Worm (Caenorhabditis elegans) whole organism, L2 larva: ENCODE data around the gene F09C8.2.

Experiments used
- C34F6.9 ChIP-seq: fragments of 150-350 bp; optimal IDR thresholded peaks from 2 replicates; lab custom pipeline; 2014; ENCODE audit warnings: missing biosample characterization, missing genetic modification characterization
- F13H6.1 ChIP-seq: sonication (generic microtip); optimal IDR thresholded peaks from 2 replicates; lab custom pipeline; 2016; ENCODE audit warnings: missing genetic modification characterization, missing compliant biosample characterization
- Y55F3AM.14 ChIP-seq: fragments of 200-800 bp; sonication (Bioruptor generic); optimal IDR thresholded peaks from 2 replicates; lab custom pipeline; 2018; ENCODE audit warnings: mild to moderate bottlenecking, missing genetic modification characterization, missing compliant biosample characterization
- alr-1 ChIP-seq: fragments of 150-350 bp; optimal IDR thresholded peaks from 2 replicates; lab custom pipeline; 2014; ENCODE audit warnings: missing biosample characterization, missing genetic modification characterization
- ama-1 ChIP-seq: fragments of 150-350 bp; optimal IDR thresholded peaks from 2 replicates; lab custom pipeline; 2018; ENCODE audit warnings: inconsistent platforms
- blmp-1 ChIP-seq: sonication (generic microtip); optimal IDR thresholded peaks from 2 replicates; lab custom pipeline; 2017; ENCODE audit warnings: missing genetic modification characterization, mild to moderate bottlenecking, missing compliant biosample characterization, antibody characterized with exemption, moderate library complexity; ENCODE audit not compliant: insufficient read depth
- ceh-16 ChIP-seq: fragments of 150-350 bp; optimal IDR thresholded peaks from 2 replicates; lab custom pipeline; 2014; ENCODE audit warnings: missing biosample characterization, missing genetic modification characterization
- ceh-82 ChIP-seq: fragments of 150-350 bp; optimal IDR thresholded peaks from 2 replicates; lab custom pipeline; 2014; ENCODE audit warnings: missing biosample characterization, missing genetic modification characterization
- crh-2 ChIP-seq: sonication (generic microtip); optimal IDR thresholded peaks from 2 replicates; lab custom pipeline; 2017; ENCODE audit warnings: missing biosample characterization, missing genetic modification characterization
- dmd-4 ChIP-seq: sonication (generic microtip); optimal IDR thresholded peaks from 2 replicates; lab custom pipeline; 2017; ENCODE audit warnings: missing biosample characterization, missing genetic modification characterization
- egl-27 ChIP-seq: sonication (generic microtip); optimal IDR thresholded peaks from 3 replicates; lab custom pipeline; 2017; ENCODE audit warnings: missing biosample characterization, missing genetic modification reagents, missing genetic modification characterization
- elt-1 ChIP-seq: fragments of 150-350 bp; optimal IDR thresholded peaks from 2 replicates; lab custom pipeline; 2014; ENCODE audit warnings: missing biosample characterization, missing genetic modification characterization
- lin-11 ChIP-seq: fragments of 150-350 bp; sonication (generic microtip); optimal IDR thresholded peaks from 2 replicates; lab custom pipeline; 2014; ENCODE audit warnings: missing biosample characterization, missing genetic modification characterization, inconsistent platforms, mixed read lengths
- lin-13 ChIP-seq: fragments of 150-350 bp; optimal IDR thresholded peaks from 2 replicates; lab custom pipeline; 2014; ENCODE audit warnings: missing biosample characterization, missing genetic modification reagents, missing genetic modification characterization
- lin-39 ChIP-seq: fragments of 150-350 bp; optimal IDR thresholded peaks from 2 replicates; lab custom pipeline; 2014; ENCODE audit warnings: missing biosample characterization, missing genetic modification reagents, missing genetic modification characterization
- lsy-2 ChIP-seq, 2 experiments: fragments of 150-350 bp in 1 of 2; sonication (generic microtip) in 1 of 2; optimal IDR thresholded peaks; 2 replicates each; lab custom pipeline; 2014 to 2017; ENCODE audit warnings: missing biosample characterization in 2 of 2, missing genetic modification characterization in 2 of 2
- mab-5 ChIP-seq: fragments of 150-350 bp; optimal IDR thresholded peaks from 2 replicates; lab custom pipeline; 2014; ENCODE audit warnings: missing biosample characterization, missing genetic modification characterization
- nhr-10 ChIP-seq: sonication (generic microtip); optimal IDR thresholded peaks from 2 replicates; lab custom pipeline; 2017; ENCODE audit warnings: missing biosample characterization, missing genetic modification characterization
- nhr-129 ChIP-seq: fragments of 150-350 bp; optimal IDR thresholded peaks from 2 replicates; lab custom pipeline; 2014; ENCODE audit warnings: missing biosample characterization, missing genetic modification characterization
- nhr-25 ChIP-seq: fragments of 150-350 bp; sonication (generic microtip); optimal IDR thresholded peaks from 3 replicates; lab custom pipeline; 2014; ENCODE audit warnings: missing biosample characterization, missing genetic modification characterization
- nhr-6 ChIP-seq: fragments of 150-350 bp; optimal IDR thresholded peaks from 2 replicates; lab custom pipeline; 2014; ENCODE audit warnings: missing biosample characterization, missing genetic modification characterization
- nhr-77 ChIP-seq: fragments of 150-350 bp; optimal IDR thresholded peaks from 2 replicates; lab custom pipeline; 2014; ENCODE audit warnings: missing biosample characterization, missing genetic modification characterization
- peb-1 ChIP-seq: fragments of 150-350 bp; optimal IDR thresholded peaks from 2 replicates; lab custom pipeline; 2014; ENCODE audit warnings: missing biosample characterization, missing genetic modification characterization
- skn-1 ChIP-seq: sonication (generic microtip); optimal IDR thresholded peaks from 2 replicates; lab custom pipeline; 2017; ENCODE audit warnings: missing biosample characterization, missing genetic modification characterization
- snpc-4 ChIP-seq: fragments of 150-350 bp; optimal IDR thresholded peaks from 2 replicates; lab custom pipeline; 2014; ENCODE audit warnings: missing biosample characterization, missing genetic modification characterization
- unc-39 ChIP-seq: fragments of 150-350 bp; optimal IDR thresholded peaks from 2 replicates; lab custom pipeline; 2014; ENCODE audit warnings: missing biosample characterization, missing genetic modification characterization
- unc-55 ChIP-seq: fragments of 150-350 bp; sonication (generic microtip); optimal IDR thresholded peaks from 3 replicates; lab custom pipeline; 2014; ENCODE audit warnings: missing biosample characterization, missing genetic modification reagents, missing genetic modification characterization
- zag-1 ChIP-seq: fragments of 150-350 bp; optimal IDR thresholded peaks from 2 replicates; lab custom pipeline; 2014; ENCODE audit warnings: missing biosample characterization, missing genetic modification characterization
- ztf-1 ChIP-seq: fragments of 200-800 bp; sonication (Bioruptor generic); conservative IDR thresholded peaks from 2 replicates; pipeline ENCODE4 v1.3.6; 2022; ENCODE audit warnings: missing genetic modification characterization, missing compliant biosample characterization
- ztf-11 ChIP-seq: sonication (generic microtip); optimal IDR thresholded peaks from 2 replicates; lab custom pipeline; 2017; ENCODE audit warnings: missing biosample characterization, missing genetic modification characterization

Gene F09C8.2

DNA sequence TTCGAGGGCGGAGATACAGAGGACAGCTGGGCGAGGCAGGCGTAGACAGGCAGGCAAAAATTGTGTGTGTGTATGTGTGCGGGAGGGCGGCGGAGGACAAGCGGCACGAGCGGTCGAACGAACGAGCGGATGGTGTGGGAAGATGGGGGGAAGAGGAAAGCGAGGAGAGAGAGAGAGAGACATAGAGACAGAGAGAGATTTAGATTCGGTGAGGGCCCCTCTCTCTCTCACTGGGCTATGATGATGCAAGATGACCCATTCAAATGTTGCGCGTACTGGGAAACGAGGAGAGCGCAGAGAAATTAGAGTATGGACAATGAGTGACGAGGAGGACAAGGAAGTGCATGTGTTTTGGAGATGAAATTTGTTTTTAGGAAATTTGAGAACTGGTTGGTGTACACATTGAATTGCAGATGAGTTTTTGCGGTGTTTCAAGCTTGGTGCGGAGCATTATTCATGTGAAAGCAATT is 941 bp upstream of the F09C8.2 start (continued):
- TF ChIP-seq unc-39, result peak; percentile 81
- TF ChIP-seq peb-1 (tag; lab: Kevin White, UChicago), result no peak
- TF ChIP-seq ceh-82, result peak; percentile 69
- peak; percentile 21 to 85 for TF ChIP-seq lsy-2 (tag; optimal IDR thresholded peaks at IDR 0.05; lab: Kevin White, UChicago)
- peak; percentile 70 for TF ChIP-seq mab-5
- peak; percentile 68 for TF ChIP-seq lin-11 (tag; lab: Kevin White, UChicago)
- peak; percentile 81 for TF ChIP-seq nhr-25 (tag; lab: Kevin White, UChicago)

DNA sequence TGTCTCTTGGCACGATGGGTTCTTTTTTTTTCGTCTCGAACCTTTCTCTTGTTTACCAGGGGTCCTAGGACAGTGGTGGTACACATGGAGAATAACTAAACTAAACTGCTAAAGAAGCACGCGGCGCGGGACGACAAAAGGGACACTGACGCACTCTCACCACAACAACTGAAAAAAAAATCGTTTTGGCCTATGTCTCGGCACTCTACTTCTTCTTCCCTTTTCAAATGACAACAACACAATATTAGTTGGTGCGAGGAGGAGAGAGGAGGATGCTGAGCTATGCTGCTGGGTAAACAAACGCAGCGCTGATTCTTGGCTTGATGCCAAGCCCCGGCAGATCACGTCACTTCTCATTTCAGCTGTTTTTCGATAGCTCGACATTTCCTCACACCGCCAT is 1.6 kb downstream of the F09C8.2 start:
- no peak for TF ChIP-seq nhr-25 (tag; lab: Kevin White, UChicago)
- TF ChIP-seq nhr-6 (tag; lab: Kevin White, UChicago), result no peak
- no peak for TF ChIP-seq elt-1 (tag; lab: Kevin White, UChicago)
- TF ChIP-seq unc-55 (GFP tag; lab: Kevin White, UChicago), result peak; percentile 48
- no peak for TF ChIP-seq Y55F3AM.14

DNA sequence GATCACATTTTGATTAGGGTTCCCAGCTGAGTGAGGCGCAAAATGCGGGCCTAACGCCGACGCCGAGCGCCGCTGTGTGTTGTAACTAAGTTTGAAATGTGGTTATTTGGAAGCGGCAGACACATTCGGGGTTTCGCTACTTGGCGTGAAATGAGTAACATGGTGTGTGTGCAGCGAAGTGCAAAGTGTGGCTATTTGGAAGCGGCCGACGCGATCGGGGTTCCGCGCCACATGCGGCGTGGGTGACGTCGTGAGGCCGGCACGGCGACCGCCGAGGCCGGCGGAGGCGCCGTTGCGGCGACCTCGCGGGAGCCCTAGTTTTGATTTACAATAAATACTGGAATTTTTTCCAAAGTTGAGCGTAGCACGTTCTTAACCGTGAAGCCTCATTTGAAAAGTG is 2.2 kb downstream of the F09C8.2 start:
- TF ChIP-seq mab-5 (no peak), blmp-1 (tag; lab: Kevin White, UChicago) (no peak), peb-1 (tag; lab: Kevin White, UChicago) (no peak), snpc-4 (peak; percentile 21), ama-1 (lab: Kevin White, UChicago) (no peak)

DNA sequence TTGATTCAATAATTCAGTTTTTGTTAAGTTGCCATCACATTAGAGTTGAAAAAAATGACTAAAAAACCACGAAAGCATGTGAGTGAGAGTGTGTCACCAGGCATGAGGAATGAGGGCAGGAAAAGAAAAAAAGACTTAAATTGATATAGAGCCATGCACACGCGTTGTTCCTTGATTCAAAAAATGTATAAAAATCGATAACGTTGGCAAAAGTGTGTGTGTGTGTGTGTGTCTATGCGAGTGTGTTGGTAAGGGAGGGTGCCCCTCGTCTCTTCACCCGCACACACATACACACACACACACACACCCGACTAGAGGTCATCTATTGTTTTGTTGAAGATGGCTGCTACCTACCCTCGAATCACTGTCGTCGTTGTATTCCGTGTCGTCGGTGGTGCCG is 3.0 kb downstream of the F09C8.2 start:
- TF ChIP-seq crh-2 (peak; percentile 20), nhr-129 (tag; lab: Kevin White, UChicago) (peak; percentile 54), nhr-25 (tag; lab: Kevin White, UChicago) (peak; percentile 20), C34F6.9 (tag; lab: Kevin White, UChicago) (peak; percentile 1), elt-1 (tag; lab: Kevin White, UChicago) (no peak)

DNA sequence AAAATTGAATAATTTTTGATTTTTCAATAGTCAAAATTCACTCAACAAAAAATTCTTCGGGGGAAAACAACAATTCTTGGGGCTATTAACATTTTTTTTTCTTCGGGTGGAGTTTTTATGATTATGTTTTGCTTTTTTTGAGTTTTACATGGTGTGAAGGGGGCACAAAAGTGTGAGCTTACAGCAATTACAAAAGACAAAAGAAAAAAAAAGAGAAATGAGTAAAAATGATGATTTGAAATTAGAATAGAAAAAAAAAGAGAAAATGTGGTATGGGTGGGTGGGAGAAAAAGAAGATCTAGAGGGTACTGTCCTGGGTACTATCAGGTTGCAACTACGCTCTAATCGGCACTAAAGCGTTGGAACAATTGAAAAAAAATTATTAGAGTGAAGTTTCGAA is 6.0 kb downstream of the F09C8.2 start:
- TF ChIP-seq ztf-11 (no peak), alr-1 (tag; lab: Kevin White, UChicago) (no peak), ztf-1 (GFP tag; lab: Robert Waterston, UW) (no peak), skn-1 (tag; lab: Kevin White, UChicago) (no peak), dmd-4 (no peak), lin-13 (GFP tag; lab: Kevin White, UChicago) (no peak), crh-2 (no peak), ama-1 (lab: Kevin White, UChicago) (no peak), nhr-10 (tag; lab: Kevin White, UChicago) (no peak), F13H6.1 (tag; lab: Kevin White, UChicago) (no peak), lsy-2 (tag; optimal IDR thresholded peaks at IDR 0.05; lab: Kevin White, UChicago) (no peak), nhr-129 (tag; lab: Kevin White, UChicago) (no peak), nhr-25 (tag; lab: Kevin White, UChicago) (no peak)

DNA sequence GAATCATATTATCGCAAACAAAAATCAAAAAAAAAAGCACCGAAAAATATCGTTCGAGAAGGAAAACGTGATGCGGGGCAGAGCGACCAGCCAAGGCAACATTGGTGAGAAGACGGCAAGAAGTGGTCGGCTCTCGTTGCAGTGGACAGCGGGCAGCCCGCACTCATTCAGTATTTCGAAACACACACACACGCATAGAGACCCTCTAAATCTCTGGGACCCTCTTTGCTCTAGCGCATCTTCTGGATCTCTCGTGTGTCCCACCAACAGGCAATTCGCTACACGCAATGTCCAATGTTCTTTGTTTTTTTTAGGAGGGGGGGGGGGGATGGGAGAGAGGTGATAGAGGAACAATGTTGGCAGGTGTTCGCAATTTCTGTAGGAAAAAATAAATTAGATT is 13.0 kb downstream of the F09C8.2 start:
- no peak for TF ChIP-seq elt-1 (tag; lab: Kevin White, UChicago)
- TF ChIP-seq lin-13 (GFP tag; lab: Kevin White, UChicago), result no peak
- TF ChIP-seq ceh-82, result no peak
- no peak for TF ChIP-seq ceh-16 (tag; lab: Kevin White, UChicago)
- no peak for TF ChIP-seq lin-39 (tag; lab: Kevin White, UChicago)
- TF ChIP-seq lin-11 (tag; lab: Kevin White, UChicago), result peak; percentile 8
- TF ChIP-seq unc-39, result no peak
- TF ChIP-seq unc-55 (GFP tag; lab: Kevin White, UChicago), result peak; percentile 58
- TF ChIP-seq nhr-77 (tag; lab: Kevin White, UChicago), result no peak
- no peak for TF ChIP-seq nhr-10 (tag; lab: Kevin White, UChicago)
- TF ChIP-seq nhr-129 (tag; lab: Kevin White, UChicago), result peak; percentile 62
- no peak for TF ChIP-seq dmd-4
- TF ChIP-seq ztf-1 (GFP tag; lab: Robert Waterston, UW), result no peak
- peak; percentile 52 for TF ChIP-seq zag-1 (tag; lab: Kevin White, UChicago)
- no peak for TF ChIP-seq egl-27
